Worm (Caenorhabditis elegans): ENCODE results near the gene C16C8.4.

C16C8.4 gene

DNA sequence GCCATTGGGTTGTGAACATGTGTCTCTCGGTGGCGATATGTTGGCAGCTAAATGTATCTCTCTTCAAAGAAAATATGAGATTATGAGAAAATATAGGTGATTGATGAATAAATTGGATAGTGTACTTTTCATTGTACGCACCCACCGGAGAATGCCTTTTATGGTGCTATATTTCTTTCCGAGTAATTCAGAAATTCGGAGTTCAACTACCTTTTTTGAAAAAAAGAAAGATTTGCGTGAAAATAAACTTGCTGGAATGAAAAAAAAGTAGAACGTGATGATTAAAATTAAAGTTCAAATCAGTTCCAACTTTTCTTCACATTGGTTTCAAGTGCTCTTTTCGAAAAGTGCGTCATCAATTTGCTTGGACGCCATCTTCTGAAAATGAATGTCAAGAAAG is 40.6 kb downstream of the C16C8.4 start, which contains the start of gene nep-8:
nep-8 (plus strand) TSS at position 301 of the 400 bp plus-strand sequence.
- TF ChIP-seq mab-5 (tag; optimal IDR thresholded peaks at IDR 0.05) (no peak), ama-1 (optimal IDR thresholded peaks at IDR 0.05) (no peak), gmeb-1 (tag; optimal IDR thresholded peaks at IDR 0.05) (no peak), peb-1 (tag; optimal IDR thresholded peaks at IDR 0.05) (no peak), nhr-237 (tag; optimal IDR thresholded peaks at IDR 0.05) (no peak), blmp-1 (tag; optimal IDR thresholded peaks at IDR 0.05; ENCODE audit: insufficient read depth) (no peak), ceh-82 (tag; optimal IDR thresholded peaks at IDR 0.05) (no peak), ceh-16 (tag; optimal IDR thresholded peaks at IDR 0.05) (no peak), lin-13 (GFP tag; optimal IDR thresholded peaks at IDR 0.05) (no peak)

DNA sequence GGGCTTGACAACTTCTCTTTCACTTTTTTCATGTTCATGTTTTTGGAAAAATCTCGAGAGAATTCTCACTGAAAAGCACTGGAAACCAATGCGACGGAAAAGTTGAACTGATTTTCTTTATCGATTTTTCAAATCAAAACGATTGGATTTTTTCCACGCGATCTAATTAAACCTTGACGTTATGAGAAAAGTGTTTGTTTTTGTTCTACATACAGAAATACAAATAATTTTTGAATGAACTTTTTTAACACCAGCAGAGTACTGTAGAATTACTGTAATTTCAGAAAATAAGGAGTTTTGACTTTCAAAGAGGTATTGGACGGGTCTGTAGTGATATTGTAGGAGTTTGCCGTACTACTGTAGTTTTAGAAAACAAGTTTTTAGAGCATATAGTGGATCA is 41.3 kb downstream of the C16C8.4 start, which contains the start of gene nep-10:
nep-10 (minus strand) TSS at position 101 of the 400 bp plus-strand sequence.
- no peak for TF ChIP-seq unc-55 (GFP tag; optimal IDR thresholded peaks at IDR 0.05)
- TF ChIP-seq fos-1 (tag; optimal IDR thresholded peaks at IDR 0.05), result no peak
- no peak for TF ChIP-seq unc-62 (GFP tag; optimal IDR thresholded peaks at IDR 0.05)
- no peak for TF ChIP-seq mbf-1 (tag; optimal IDR thresholded peaks at IDR 0.05)
- no peak for TF ChIP-seq alr-1 (tag; optimal IDR thresholded peaks at IDR 0.05)
- no peak for TF ChIP-seq Y55F3AM.14 (GFP tag; optimal IDR thresholded peaks at IDR 0.05)
- TF ChIP-seq ztf-11 (tag; optimal IDR thresholded peaks at IDR 0.05), result no peak
- TF ChIP-seq aly-2 (tag; optimal IDR thresholded peaks at IDR 0.05), result no peak
- no peak for TF ChIP-seq elt-1 (tag; optimal IDR thresholded peaks at IDR 0.05)
- no peak for TF ChIP-seq gmeb-1 (tag; optimal IDR thresholded peaks at IDR 0.05)
- no peak for TF ChIP-seq nhr-6 (tag; optimal IDR thresholded peaks at IDR 0.05)
- no peak for TF ChIP-seq snpc-4 (tag; optimal IDR thresholded peaks at IDR 0.05)
- TF ChIP-seq ztf-4 (tag; optimal IDR thresholded peaks at IDR 0.05), result no peak
- no peak for TF ChIP-seq zag-1 (tag; optimal IDR thresholded peaks at IDR 0.05)
- no peak for TF ChIP-seq nhr-12 (tag; optimal IDR thresholded peaks at IDR 0.05)

DNA sequence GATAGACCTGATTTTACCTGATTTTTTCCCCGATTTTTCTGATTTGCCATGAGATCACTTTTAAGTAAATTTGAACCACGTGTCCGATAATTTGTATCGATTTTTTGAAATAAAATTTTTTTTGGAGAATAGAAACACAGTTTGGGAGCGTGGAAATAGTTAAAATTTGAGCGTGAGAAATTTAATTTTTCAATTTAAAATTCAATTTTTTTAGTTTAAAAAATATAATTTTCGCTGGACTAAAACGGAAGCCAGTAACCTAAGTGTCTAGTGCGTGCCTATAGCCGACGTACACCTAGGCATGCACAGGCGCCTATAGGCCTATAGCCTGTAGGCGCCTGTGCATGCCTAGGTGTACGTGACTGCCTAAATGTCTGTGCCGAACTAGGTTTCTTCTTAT is 45.0 kb downstream of the C16C8.4 start, which contains the start of gene nep-9:
nep-9 (minus strand) TSS at position 101 of the 400 bp plus-strand sequence.
- no peak for TF ChIP-seq nhr-11 (tag; optimal IDR thresholded peaks at IDR 0.05)
- TF ChIP-seq unc-39 (tag; optimal IDR thresholded peaks at IDR 0.05), result no peak
- no peak for TF ChIP-seq Y55F3AM.14 (GFP tag; optimal IDR thresholded peaks at IDR 0.05)
- TF ChIP-seq unc-62 (GFP tag; optimal IDR thresholded peaks at IDR 0.05), result no peak
- TF ChIP-seq ceh-16 (tag; optimal IDR thresholded peaks at IDR 0.05), result no peak
- no peak for TF ChIP-seq lin-39 (tag; optimal IDR thresholded peaks at IDR 0.05)
- TF ChIP-seq nhr-10 (tag; optimal IDR thresholded peaks at IDR 0.05), result no peak
- no peak for TF ChIP-seq elt-3 (tag; optimal IDR thresholded peaks at IDR 0.05)
- TF ChIP-seq skn-1 (tag; optimal IDR thresholded peaks at IDR 0.05), result no peak
- TF ChIP-seq ztf-1 (GFP tag; conservative IDR thresholded peaks at IDR 0.05), result no peak
- TF ChIP-seq nhr-129 (tag; optimal IDR thresholded peaks at IDR 0.05), result no peak
- TF ChIP-seq mab-5 (tag; optimal IDR thresholded peaks at IDR 0.05), result no peak
- TF ChIP-seq dmd-4 (tag; optimal IDR thresholded peaks at IDR 0.05), result no peak
- TF ChIP-seq nhr-12 (tag; optimal IDR thresholded peaks at IDR 0.05), result no peak
- TF ChIP-seq unc-55 (GFP tag; optimal IDR thresholded peaks at IDR 0.05), result no peak
- no peak for TF ChIP-seq peb-1 (tag; optimal IDR thresholded peaks at IDR 0.05)

DNA sequence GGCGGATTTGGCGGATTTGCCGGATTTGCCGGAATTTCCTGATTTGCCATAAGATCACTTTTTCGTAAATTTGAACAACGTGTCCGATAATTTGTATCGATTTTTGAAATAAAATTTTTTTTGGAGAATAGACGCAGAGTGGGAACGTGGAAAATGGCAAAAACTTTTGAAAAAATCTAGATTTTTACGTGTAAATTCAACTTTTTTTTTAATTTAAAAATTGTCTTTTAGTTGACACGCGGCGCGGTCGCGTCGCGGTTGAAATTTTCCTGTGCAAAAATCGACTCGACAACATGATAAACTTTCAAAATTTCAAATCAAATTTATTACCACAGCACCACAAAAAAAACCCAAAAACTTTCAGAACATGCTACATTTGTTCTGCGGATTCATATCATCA is 48.7 kb downstream of the C16C8.4 start, which contains the start of gene nep-20:
nep-20 (minus strand) TSS at position 101 of the 400 bp plus-strand sequence.
- TF ChIP-seq fos-1 (tag; optimal IDR thresholded peaks at IDR 0.05), result no peak
- TF ChIP-seq C34F6.9 (tag; optimal IDR thresholded peaks at IDR 0.05), result no peak
- no peak for TF ChIP-seq nhr-11 (tag; optimal IDR thresholded peaks at IDR 0.05)
- TF ChIP-seq gmeb-1 (tag; optimal IDR thresholded peaks at IDR 0.05), result no peak
- no peak for TF ChIP-seq ceh-16 (tag; optimal IDR thresholded peaks at IDR 0.05)
- no peak for TF ChIP-seq ztf-11 (tag; optimal IDR thresholded peaks at IDR 0.05)
